Fruit fly (Drosophila melanogaster): Measurements from ENCODE around the gene CG18622.
A peak's percentile ranks its signal among the peaks of the same experiment; 100 is the strongest.

CG18622 gene

DNA sequence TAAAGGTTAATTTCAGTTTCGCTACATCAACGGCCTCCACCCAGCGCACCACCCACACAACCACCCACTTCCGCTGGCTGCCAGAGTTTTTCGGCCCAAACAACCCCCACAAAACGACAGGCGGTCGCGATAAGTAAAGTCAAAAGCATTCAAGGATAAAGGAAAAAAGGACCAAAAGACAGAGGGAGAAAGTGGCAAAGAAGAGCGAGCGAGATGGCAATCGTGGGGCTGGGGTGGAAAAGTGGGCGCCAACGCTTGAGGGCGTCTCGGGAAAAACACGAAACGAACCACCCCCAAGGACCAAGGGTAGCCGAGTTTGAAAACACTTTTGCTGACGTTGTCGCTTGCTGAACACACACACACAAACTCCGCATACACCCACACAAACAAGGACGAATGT, 47.0 kb downstream of the CG18622 start:
- no peak for TF ChIP-seq Sox102F (GFP tag; optimal IDR thresholded peaks at IDR 0.05)
- TF ChIP-seq lz (GFP tag; optimal IDR thresholded peaks at IDR 0.05), result no peak
- TF ChIP-seq CG11294 (GFP tag; IDR thresholded peaks at IDR 0.05), result no peak
- TF ChIP-seq net (GFP tag; optimal IDR thresholded peaks at IDR 0.05), result no peak
- TF ChIP-seq svp (GFP tag), result no peak
- no peak for TF ChIP-seq Hr38 (GFP tag; optimal IDR thresholded peaks at IDR 0.05)
- no peak for TF ChIP-seq Lpt (GFP tag; optimal IDR thresholded peaks at IDR 0.05)
- TF ChIP-seq CG8632 (GFP tag; optimal IDR thresholded peaks at IDR 0.05), result no peak
- TF ChIP-seq fd85E (GFP tag; optimal IDR thresholded peaks at IDR 0.05), result no peak
- no peak for TF ChIP-seq acj6 (GFP tag; optimal IDR thresholded peaks at IDR 0.05)
- no peak for TF ChIP-seq CG3032 (tag; optimal IDR thresholded peaks at IDR 0.05)
- TF ChIP-seq Ets96B (tag; optimal IDR thresholded peaks at IDR 0.05), result no peak
- TF ChIP-seq Hr39 (GFP tag; optimal IDR thresholded peaks at IDR 0.05), result no peak
- no peak for TF ChIP-seq Eip75B (GFP tag; optimal IDR thresholded peaks at IDR 0.05)
- TF ChIP-seq CG3919 (GFP tag; optimal IDR thresholded peaks at IDR 0.05), result no peak
- no peak for TF ChIP-seq CG1621 (tag; optimal IDR thresholded peaks at IDR 0.05)
- TF ChIP-seq fkh (GFP tag; optimal IDR thresholded peaks at IDR 0.05), result no peak

dm6 chr3R:16936319-16936718, 51.2 kb downstream of the CG18622 start:
- no peak for TF ChIP-seq achi (GFP tag; optimal IDR thresholded peaks at IDR 0.05)
- TF ChIP-seq CG15336 (GFP tag; IDR thresholded peaks at IDR 0.05), result no peak
- TF ChIP-seq CG6854 (GFP tag; optimal IDR thresholded peaks at IDR 0.05), result no peak
- no peak for TF ChIP-seq Hr4 (GFP tag; optimal IDR thresholded peaks at IDR 0.05)
- no peak for TF ChIP-seq Gug (GFP tag; IDR thresholded peaks at IDR 0.05)
- no peak for TF ChIP-seq CG11902 (GFP tag; optimal IDR thresholded peaks at IDR 0.05)
- TF ChIP-seq CG6792 (GFP tag; optimal IDR thresholded peaks at IDR 0.05), result no peak
- no peak for TF ChIP-seq Smox (GFP tag; optimal IDR thresholded peaks at IDR 0.05)
- no peak for TF ChIP-seq Hr38 (GFP tag; optimal IDR thresholded peaks at IDR 0.05)
- TF ChIP-seq Eip75B (GFP tag; optimal IDR thresholded peaks at IDR 0.05), result no peak
- no peak for TF ChIP-seq CG16779 (tag; optimal IDR thresholded peaks at IDR 0.05)
- TF ChIP-seq CG10669 (GFP tag; optimal IDR thresholded peaks at IDR 0.05), result no peak
- no peak for TF ChIP-seq CG4318 (GFP tag; optimal IDR thresholded peaks at IDR 0.05)
- TF ChIP-seq Sox15 (GFP tag; optimal IDR thresholded peaks at IDR 0.05), result no peak
- no peak for TF ChIP-seq CG7368 (GFP tag; optimal IDR thresholded peaks at IDR 0.05)
- TF ChIP-seq CG3919 (GFP tag; optimal IDR thresholded peaks at IDR 0.05), result no peak
- TF ChIP-seq dsx (GFP tag; optimal IDR thresholded peaks at IDR 0.05; ENCODE audit: poor library complexity, severe bottlenecking), result no peak

dm6 chr3R:16934154-16934992, 53.2 kb downstream of the CG18622 start:
- TF ChIP-seq CG8632 (GFP tag; optimal IDR thresholded peaks at IDR 0.05), result no peak
- TF ChIP-seq Eip78C (GFP tag), result peak; percentile 24
- peak; percentile 70 for TF ChIP-seq dsx (GFP tag; optimal IDR thresholded peaks at IDR 0.05; ENCODE audit: poor library complexity, severe bottlenecking)
- TF ChIP-seq svp (GFP tag), result peak; percentile 85
- no peak for TF ChIP-seq CG6276 (GFP tag; optimal IDR thresholded peaks at IDR 0.05)

Data from whole organism, prepupa.